Fruit fly (Drosophila melanogaster): Measurements from ENCODE around the gene Ubx.

Ubx gene

dm6 chr3R:16782401-16782800, 48.2 kb upstream of the Ubx start (continued):
- no peak for TF ChIP-seq CG9797 (GFP tag; optimal IDR thresholded peaks at IDR 0.05)
- peak; percentile 36 for TF ChIP-seq slbo (GFP tag; IDR thresholded peaks at IDR 0.05)
- TF ChIP-seq CG9876 (GFP tag; optimal IDR thresholded peaks at IDR 0.05) = no peak
- no peak for TF ChIP-seq Stat92E (GFP tag; optimal IDR thresholded peaks at IDR 0.05)
- no peak for TF ChIP-seq Taf1 (GFP tag; IDR thresholded peaks at IDR 0.05)
- TF ChIP-seq pan (optimal IDR thresholded peaks at IDR 0.05) = no peak
- no peak for TF ChIP-seq pan (GFP tag; optimal IDR thresholded peaks at IDR 0.05 in 1 of 2, IDR thresholded peaks at IDR 0.05 in 1 of 2)
- no peak for TF ChIP-seq Fer3 (tag; optimal IDR thresholded peaks at IDR 0.05)
- TF ChIP-seq abd-A (tag; optimal IDR thresholded peaks at IDR 0.05) = peak; percentile 86
- TF ChIP-seq Hand (GFP tag; optimal IDR thresholded peaks at IDR 0.05) = no peak
- TF ChIP-seq sc (optimal IDR thresholded peaks at IDR 0.05) = no peak
- no peak for TF ChIP-seq sc (GFP tag; optimal IDR thresholded peaks at IDR 0.05)
- TF ChIP-seq HLH4C (GFP tag; IDR thresholded peaks at IDR 0.05; ENCODE audit: partially characterized antibody) = no peak
- TF ChIP-seq Eip74EF (GFP tag; optimal IDR thresholded peaks at IDR 0.05) = no peak
- no peak for TF ChIP-seq CG1024 (GFP tag; IDR thresholded peaks at IDR 0.05)
- peak; percentile 56 for TF ChIP-seq Med (GFP tag)
- no peak for TF ChIP-seq CG4282 (GFP tag; optimal IDR thresholded peaks at IDR 0.05)
- TF ChIP-seq B-H1 (GFP tag; IDR thresholded peaks at IDR 0.05) = no peak
- TF ChIP-seq Sry-δ (GFP tag; optimal IDR thresholded peaks at IDR 0.05) = no peak
- TF ChIP-seq so (GFP tag; IDR thresholded peaks at IDR 0.05) = no peak
- TF ChIP-seq pum (GFP tag; optimal IDR thresholded peaks at IDR 0.05) = no peak
- no peak for TF ChIP-seq ara (GFP tag; IDR thresholded peaks at IDR 0.05)
- no peak for TF ChIP-seq gro (GFP tag; optimal IDR thresholded peaks at IDR 0.05)
- peak; percentile 10 for TF ChIP-seq ash1 (GFP tag; optimal IDR thresholded peaks at IDR 0.05)
- TF ChIP-seq CoRest (tag; optimal IDR thresholded peaks at IDR 0.05) = no peak
- no peak for TF ChIP-seq CG7357 (GFP tag; IDR thresholded peaks at IDR 0.05)
- peak; percentile 94 for TF ChIP-seq CG3065 (GFP tag; optimal IDR thresholded peaks at IDR 0.05)
- TF ChIP-seq ac (GFP tag; optimal IDR thresholded peaks at IDR 0.05) = no peak
- no peak for TF ChIP-seq jigr1 (GFP tag; IDR thresholded peaks at IDR 0.05)
- no peak for TF ChIP-seq CG7786 (GFP tag; optimal IDR thresholded peaks at IDR 0.05)
- TF ChIP-seq vvl (GFP tag; IDR thresholded peaks at IDR 0.05) = peak; percentile 37; the same call in 1 of the 2 replicates
- no peak for TF ChIP-seq MBD-R2 (GFP tag; IDR thresholded peaks at IDR 0.05)
- TF ChIP-seq H2.0 (GFP tag; IDR thresholded peaks at IDR 0.05) = no peak
- TF ChIP-seq tgo (GFP tag; IDR thresholded peaks at IDR 0.05) = no peak
- TF ChIP-seq nau (GFP tag; optimal IDR thresholded peaks at IDR 0.05) = no peak
- TF ChIP-seq slou (GFP tag; optimal IDR thresholded peaks at IDR 0.05) = no peak
- TF ChIP-seq CG10267 (tag; optimal IDR thresholded peaks at IDR 0.05) = no peak
- TF ChIP-seq exex (tag; optimal IDR thresholded peaks at IDR 0.05) = no peak
- no peak for TF ChIP-seq sim (GFP tag; IDR thresholded peaks at IDR 0.05)
- no peak for TF ChIP-seq nom (GFP tag; optimal IDR thresholded peaks at IDR 0.05)
- TF ChIP-seq Ravus (GFP tag; IDR thresholded peaks at IDR 0.05) = no peak
- TF ChIP-seq Sox100B (GFP tag; optimal IDR thresholded peaks at IDR 0.05) = no peak
- no peak for TF ChIP-seq cg (GFP tag; optimal IDR thresholded peaks at IDR 0.05)
- TF ChIP-seq Dbx (GFP tag; IDR thresholded peaks at IDR 0.05) = no peak
- no peak for TF ChIP-seq pho (GFP tag; optimal IDR thresholded peaks at IDR 0.05)
- no peak for TF ChIP-seq disco-r (GFP tag; optimal IDR thresholded peaks at IDR 0.05)
- TF ChIP-seq eyg (GFP tag; optimal IDR thresholded peaks at IDR 0.05) = no peak
- TF ChIP-seq CG8359 (GFP tag; optimal IDR thresholded peaks at IDR 0.05; ENCODE audit: borderline replicate concordance) = no peak
- TF ChIP-seq CG11560 (tag; IDR thresholded peaks at IDR 0.05) = 0 out of 3 replicates have a peak, but pooled peaks have one; percentile 11
- no peak for TF ChIP-seq CG2199 (GFP tag; IDR thresholded peaks at IDR 0.05)
- TF ChIP-seq Sin3A (optimal IDR thresholded peaks at IDR 0.05) = no peak
- no peak for TF ChIP-seq CG32767 (GFP tag; IDR thresholded peaks at IDR 0.05)
- TF ChIP-seq dpn (GFP tag; optimal IDR thresholded peaks at IDR 0.05) = no peak

Measured in whole organism, embryonic.